Fruit fly (Drosophila melanogaster) whole organism, wandering third instar larva: ENCODE data around the gene PGRP-SD.

ENCODE experiments used
- dsf ChIP-seq: sonication (Bioruptor generic); optimal IDR thresholded peaks from 2 replicates; lab custom pipeline; 2016; ENCODE audit warnings: missing biosample characterization, missing genetic modification characterization, borderline replicate concordance
- jim ChIP-seq: fragments of 175-275, 200-325 bp; sonication (Bioruptor generic); optimal IDR thresholded peaks from 2 replicates; lab custom pipeline; 2016; ENCODE audit warnings: missing biosample characterization, mild to moderate bottlenecking, missing genetic modification characterization
- usp ChIP-seq: fragments of >200 bp; optimal IDR thresholded peaks from 2 replicates; lab custom pipeline; 2017; ENCODE audit warnings: missing biosample characterization, missing genetic modification characterization

- no peak for TF ChIP-seq usp (GFP tag; lab: Kevin White, UChicago)
- TF ChIP-seq jim (GFP tag; lab: Kevin White, UChicago) = no peak
- TF ChIP-seq dsf = no peak
Observed at dm6 chr3L:7603397-7603796, 47.6 kb upstream of the PGRP-SD start.
